Worm (Caenorhabditis elegans) whole organism, L1 larva: ENCODE results near the gene srh-145.

ENCODE experiments used
- C04F5.9 ChIP-seq: sonication (generic microtip); optimal IDR thresholded peaks from 2 replicates; lab custom pipeline; 2016; ENCODE audit warnings: missing genetic modification characterization, missing compliant biosample characterization
- Y116A8C.19 ChIP-seq: sonication (generic microtip); optimal IDR thresholded peaks from 2 replicates; lab custom pipeline; 2016; ENCODE audit warnings: missing compliant biosample characterization, missing genetic modification characterization, borderline replicate concordance
- blmp-1 ChIP-seq: fragments of 150-350 bp; optimal IDR thresholded peaks from 2 replicates; lab custom pipeline; 2014; ENCODE audit warnings: missing biosample characterization, missing genetic modification characterization
- ceh-63 ChIP-seq: fragments of 200-800 bp; sonication (Bioruptor generic); optimal IDR thresholded peaks from 2 replicates; lab custom pipeline; 2018; ENCODE audit warnings: mild to moderate bottlenecking, missing genetic modification characterization, missing compliant biosample characterization
- ceh-82 ChIP-seq, 3 experiments: fragments of 150-350 bp in 1 of 3; sonication (generic microtip) in 2 of 3; optimal IDR thresholded peaks; 2 replicates each; lab custom pipeline; 2014 to 2017; ENCODE audit warnings: missing biosample characterization in 3 of 3, missing genetic modification characterization in 3 of 3
- ceh-90 ChIP-seq: sonication (generic microtip); optimal IDR thresholded peaks from 2 replicates; lab custom pipeline; 2016; ENCODE audit warnings: missing genetic modification characterization, missing compliant biosample characterization
- ces-1 ChIP-seq: fragments of 150-350 bp; optimal IDR thresholded peaks from 2 replicates; lab custom pipeline; 2014; ENCODE audit warnings: missing biosample characterization, missing genetic modification reagents, missing genetic modification characterization
- dpl-1 ChIP-seq, 3 experiments: fragments of 150-350 bp in 2 of 3; sonication (generic microtip) in 1 of 3; optimal IDR thresholded peaks; 2 replicates each; lab custom pipeline; 2014 to 2017; ENCODE audit warnings: missing biosample characterization in 3 of 3, missing genetic modification characterization in 3 of 3, missing genetic modification reagents in 3 of 3
- dsc-1 ChIP-seq: sonication (generic microtip); optimal IDR thresholded peaks from 2 replicates; lab custom pipeline; 2016; ENCODE audit warnings: mild to moderate bottlenecking, missing genetic modification characterization, missing compliant biosample characterization
- elt-3 ChIP-seq, 6 experiments: fragments of 150-350 bp in 1 of 6; sonication (generic microtip); optimal IDR thresholded peaks; 2 replicates each; lab custom pipeline; 2017 to 2018; ENCODE audit warnings: missing biosample characterization in 6 of 6, missing genetic modification characterization in 6 of 6, inconsistent platforms in 1 of 6
- hlh-4 ChIP-seq: sonication (generic microtip); optimal IDR thresholded peaks from 2 replicates; lab custom pipeline; 2016; ENCODE audit warnings: mild to moderate bottlenecking, missing genetic modification characterization, missing compliant biosample characterization
- hpl-2 ChIP-seq: fragments of 150-350 bp; optimal IDR thresholded peaks from 2 replicates; lab custom pipeline; 2014; ENCODE audit warnings: missing biosample characterization, missing genetic modification reagents, missing genetic modification characterization
- lir-3 ChIP-seq: sonication (generic microtip); optimal IDR thresholded peaks from 2 replicates; lab custom pipeline; 2016; ENCODE audit warnings: mild to moderate bottlenecking, missing genetic modification characterization, moderate library complexity, missing compliant biosample characterization; ENCODE audit not compliant: poor library complexity
- lsy-2 ChIP-seq, 2 experiments: fragments of 150-350 bp; optimal IDR thresholded peaks; 2 replicates each; lab custom pipeline; 2014; ENCODE audit warnings: missing biosample characterization in 2 of 2, missing genetic modification characterization in 2 of 2
- mab-9 ChIP-seq: fragments of 200-800 bp; sonication (Bioruptor generic); IDR thresholded peaks from 2 replicates; pipeline ENCODE4 v1.3.6; 2022; ENCODE audit warnings: missing genetic modification reagents, missing genetic modification characterization, missing compliant biosample characterization
- mdl-1 ChIP-seq, 2 experiments: fragments of 150-350 bp; optimal IDR thresholded peaks; 2 replicates each; lab custom pipeline; 2014 to 2017; ENCODE audit warnings: missing biosample characterization in 2 of 2, missing genetic modification characterization in 2 of 2, inconsistent platforms in 1 of 2
- mef-2 ChIP-seq: fragments of 150-350 bp; optimal IDR thresholded peaks from 2 replicates; lab custom pipeline; 2014; ENCODE audit warnings: missing biosample characterization, missing genetic modification characterization
- mep-1 ChIP-seq: fragments of 150-350 bp; optimal IDR thresholded peaks from 2 replicates; lab custom pipeline; 2014; ENCODE audit warnings: missing biosample characterization, missing genetic modification characterization
- nhr-11 ChIP-seq: fragments of 150-350 bp; optimal IDR thresholded peaks from 2 replicates; lab custom pipeline; 2014; ENCODE audit warnings: missing biosample characterization, missing genetic modification characterization
- nhr-12 ChIP-seq: sonication (generic microtip); optimal IDR thresholded peaks from 2 replicates; lab custom pipeline; 2017; ENCODE audit warnings: missing biosample characterization, missing genetic modification characterization
- nhr-19 ChIP-seq: fragments of 200-800 bp; sonication (Bioruptor generic); conservative IDR thresholded peaks from 2 replicates; pipeline ENCODE4 v1.3.6; 2022; ENCODE audit warnings: missing genetic modification characterization, missing compliant biosample characterization
- nhr-20 ChIP-seq: sonication (generic microtip); optimal IDR thresholded peaks from 2 replicates; lab custom pipeline; 2016; ENCODE audit warnings: mild to moderate bottlenecking, missing genetic modification characterization, missing compliant biosample characterization
- nhr-237 ChIP-seq: fragments of 150-350 bp; optimal IDR thresholded peaks from 2 replicates; lab custom pipeline; 2014; ENCODE audit warnings: missing biosample characterization, missing genetic modification characterization
- nhr-47 ChIP-seq: sonication (generic microtip); optimal IDR thresholded peaks from 2 replicates; lab custom pipeline; 2016; ENCODE audit warnings: mild to moderate bottlenecking, missing genetic modification characterization, moderate library complexity, missing compliant biosample characterization
- nhr-71 ChIP-seq: sonication (generic microtip); optimal IDR thresholded peaks from 2 replicates; lab custom pipeline; 2016; ENCODE audit warnings: mild to moderate bottlenecking, missing genetic modification characterization, moderate library complexity, missing compliant biosample characterization
- nhr-77 ChIP-seq: fragments of 150-350 bp; optimal IDR thresholded peaks from 2 replicates; lab custom pipeline; 2014; ENCODE audit warnings: missing biosample characterization, missing genetic modification characterization
- nhr-84 ChIP-seq: sonication (generic microtip); optimal IDR thresholded peaks from 2 replicates; lab custom pipeline; 2017; ENCODE audit warnings: missing biosample characterization, missing genetic modification characterization
- nhr-85 ChIP-seq: sonication (generic microtip); peaks from one replicate; lab custom pipeline; 2016; ENCODE audit warnings: missing genetic modification characterization, inconsistent platforms, missing compliant biosample characterization
- pqm-1 ChIP-seq: sonication (generic microtip); optimal IDR thresholded peaks from 3 replicates; lab custom pipeline; 2017; ENCODE audit warnings: missing biosample characterization, missing genetic modification characterization
- snu-23 ChIP-seq: sonication (generic microtip); optimal IDR thresholded peaks from 2 replicates; lab custom pipeline; 2016; ENCODE audit warnings: missing genetic modification characterization, missing compliant biosample characterization
- sptf-1 ChIP-seq: fragments of 150-350 bp; optimal IDR thresholded peaks from 2 replicates; lab custom pipeline; 2014; ENCODE audit warnings: missing biosample characterization, missing genetic modification characterization
- sup-37 ChIP-seq: fragments of 200-800 bp; sonication (Bioruptor generic); optimal IDR thresholded peaks from 2 replicates; lab custom pipeline; 2018; ENCODE audit warnings: mild to moderate bottlenecking, missing genetic modification characterization, missing compliant biosample characterization
- unc-62 ChIP-seq: fragments of 150-350 bp; optimal IDR thresholded peaks from 2 replicates; lab custom pipeline; 2014; ENCODE audit warnings: missing biosample characterization, missing genetic modification reagents, missing genetic modification characterization
- unc-86 ChIP-seq: sonication (generic microtip); optimal IDR thresholded peaks from 2 replicates; lab custom pipeline; 2016; ENCODE audit warnings: missing genetic modification characterization, missing compliant biosample characterization
- xbp-1 ChIP-seq: sonication (generic microtip); optimal IDR thresholded peaks from 2 replicates; lab custom pipeline; 2016; ENCODE audit warnings: missing genetic modification characterization, missing compliant biosample characterization
- ztf-11 ChIP-seq, 2 experiments: sonication (generic microtip); optimal IDR thresholded peaks; 2 replicates each; lab custom pipeline; 2016 to 2017; ENCODE audit warnings: missing genetic modification characterization in 2 of 2, missing biosample characterization in 1 of 2, missing compliant biosample characterization in 1 of 2

The srh-145 gene

ce11 chrV:16417014-16417413, 6.5 kb downstream of the srh-145 start, which contains the start of gene str-55:
TSS of gene str-55 (minus strand) at chrV:16417114.
- TF ChIP-seq dsc-1 (no peak), ceh-82 (tag; optimal IDR thresholded peaks at IDR 0.05; lab: Kevin White, UChicago) (no peak), hlh-4 (tag; lab: Kevin White, UChicago) (no peak), nhr-19 (GFP tag; lab: Robert Waterston, UW) (no peak), pqm-1 (tag; lab: Kevin White, UChicago) (no peak), dpl-1 (GFP tag; optimal IDR thresholded peaks at IDR 0.05; lab: Kevin White, UChicago) (no peak), Y116A8C.19 (tag; lab: Kevin White, UChicago) (no peak), xbp-1 (tag; lab: Kevin White, UChicago) (no peak), nhr-85 (tag; lab: Kevin White, UChicago) (no peak), nhr-47 (tag; lab: Kevin White, UChicago) (no peak), unc-62 (no peak), ztf-11 (tag; optimal IDR thresholded peaks at IDR 0.05; lab: Kevin White, UChicago) (no peak), mdl-1 (tag; optimal IDR thresholded peaks at IDR 0.05; lab: Kevin White, UChicago) (no peak), mep-1 (no peak)
- TF ChIP-seq, all 84 proteins: peak for 0

DNA sequence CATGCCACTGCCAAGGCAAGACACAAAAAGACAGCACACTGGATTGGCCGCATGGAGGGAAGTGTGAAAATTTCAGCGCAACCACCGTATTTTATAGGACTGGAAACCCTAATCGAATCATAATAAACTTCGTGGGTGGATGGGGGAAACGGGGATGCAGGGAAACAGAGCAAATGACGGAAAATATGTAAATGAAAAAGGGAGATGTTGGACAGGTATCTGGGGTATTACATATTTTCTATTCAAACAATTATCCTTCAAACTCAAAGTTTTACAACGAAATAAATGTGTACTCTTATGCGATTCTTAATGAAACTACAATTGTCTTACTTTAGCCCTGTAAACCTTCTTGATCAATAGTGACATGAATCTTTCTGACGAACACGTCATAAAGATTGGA, 9.3 kb downstream of the srh-145 start, which contains the start of gene F26D2.16:
F26D2.16 (minus strand) TSS at position 101 of the 400 bp plus-strand sequence.
- no peak for TF ChIP-seq lsy-2 (tag; optimal IDR thresholded peaks at IDR 0.05; lab: Kevin White, UChicago)
- no peak for TF ChIP-seq nhr-20
- no peak for TF ChIP-seq elt-3 (tag; optimal IDR thresholded peaks at IDR 0.05; lab: Kevin White, UChicago)
- TF ChIP-seq blmp-1 (tag; lab: Kevin White, UChicago), result no peak
- no peak for TF ChIP-seq nhr-237
- TF ChIP-seq lir-3 (tag; lab: Kevin White, UChicago), result no peak
- no peak for TF ChIP-seq hpl-2 (GFP tag; lab: Kevin White, UChicago)
- no peak for TF ChIP-seq sptf-1 (tag; lab: Kevin White, UChicago)
- no peak for TF ChIP-seq ceh-63 (GFP tag; lab: Kevin White, UChicago)
- no peak for TF ChIP-seq ces-1 (GFP tag; lab: Kevin White, UChicago)
- TF ChIP-seq nhr-71, result no peak
- no peak for TF ChIP-seq nhr-12 (tag; lab: Kevin White, UChicago)
- no peak for TF ChIP-seq mef-2 (tag; lab: Kevin White, UChicago)
- TF ChIP-seq ceh-90, result no peak

ce11 chrV:16420696-16421095, 10.2 kb downstream of the srh-145 start, which contains the start of gene srw-48:
TSS of gene srw-48 (plus strand) at chrV:16420996.
- TF ChIP-seq nhr-71, result no peak
- TF ChIP-seq snu-23 (GFP tag; lab: Kevin White, UChicago), result no peak
- TF ChIP-seq nhr-84 (tag; lab: Kevin White, UChicago), result no peak
- no peak for TF ChIP-seq nhr-11
- TF ChIP-seq mep-1, result no peak
- no peak for TF ChIP-seq sup-37 (GFP tag; lab: Kevin White, UChicago)
- no peak for TF ChIP-seq C04F5.9 (tag; lab: Kevin White, UChicago)

ce11 chrV:16424428-16424827, 13.9 kb downstream of the srh-145 start, which contains the start of gene srw-29:
TSS of gene srw-29 (minus strand) at chrV:16424528.
- TF ChIP-seq nhr-77 (no peak), ceh-63 (GFP tag; lab: Kevin White, UChicago) (no peak), Y116A8C.19 (tag; lab: Kevin White, UChicago) (no peak)

DNA sequence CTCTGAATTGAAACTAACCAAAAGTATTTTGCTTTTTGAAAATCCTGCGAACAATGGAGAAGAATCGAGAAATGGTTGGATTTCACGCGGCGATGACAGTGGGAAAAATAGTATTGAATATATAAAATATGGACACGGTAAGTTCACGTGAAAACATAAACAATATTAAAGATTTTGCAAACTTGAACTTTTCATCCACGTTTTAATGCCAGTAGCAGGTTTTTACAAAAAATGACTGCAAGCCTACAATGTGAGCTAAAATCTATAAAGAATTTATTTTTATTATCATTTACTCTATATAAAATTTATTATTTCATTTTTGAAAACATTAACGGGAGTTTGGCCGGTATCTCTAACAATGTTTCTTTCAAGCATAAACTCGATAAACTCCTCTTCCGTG, 19.0 kb downstream of the srh-145 start, which contains the start of gene F26D2.10:
F26D2.10 (minus strand) TSS at position 101 of the 400 bp plus-strand sequence.
- TF ChIP-seq unc-86 (tag; lab: Kevin White, UChicago) (no peak), mab-9 (GFP tag; lab: Robert Waterston, UW) (no peak), lir-3 (tag; lab: Kevin White, UChicago) (no peak)
